Worm (Caenorhabditis elegans): ENCODE measurements around the gene octr-1.

DNA sequence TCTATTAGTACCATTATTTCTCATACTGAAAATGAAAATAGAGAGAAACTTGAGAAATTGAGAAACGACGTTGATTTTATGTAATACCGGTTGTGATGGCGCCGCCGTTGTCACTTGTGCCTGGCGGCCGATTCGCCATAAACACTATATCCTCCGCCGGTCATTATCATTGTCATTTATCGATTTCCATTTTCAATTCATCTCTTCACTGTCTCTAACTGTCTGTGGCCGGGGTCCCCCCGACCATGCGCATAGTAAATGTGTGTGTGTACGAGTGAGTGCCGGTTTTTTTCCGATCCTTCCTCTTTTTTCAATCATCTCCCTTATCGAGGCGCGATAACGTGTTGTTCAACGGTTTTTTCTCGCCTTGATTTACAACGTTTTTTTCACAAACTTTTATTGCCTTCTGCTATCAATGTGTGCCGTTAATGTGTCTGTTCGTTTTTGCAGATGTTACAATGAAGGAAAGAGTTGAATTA lies 7.7 kb downstream of the octr-1 start, which contains the start of gene F14D12.1:
- TF ChIP-seq nhr-11 (tag; optimal IDR thresholded peaks at IDR 0.05) (no peak), sox-4 (tag; optimal IDR thresholded peaks at IDR 0.05) (no peak), snpc-4 (tag; optimal IDR thresholded peaks at IDR 0.05) (no peak), ztf-4 (tag; optimal IDR thresholded peaks at IDR 0.05) (peak; percentile 11)

Data from whole organism, L1 larva.